Worm (Caenorhabditis elegans): ENCODE data around the gene acl-8.

DNA sequence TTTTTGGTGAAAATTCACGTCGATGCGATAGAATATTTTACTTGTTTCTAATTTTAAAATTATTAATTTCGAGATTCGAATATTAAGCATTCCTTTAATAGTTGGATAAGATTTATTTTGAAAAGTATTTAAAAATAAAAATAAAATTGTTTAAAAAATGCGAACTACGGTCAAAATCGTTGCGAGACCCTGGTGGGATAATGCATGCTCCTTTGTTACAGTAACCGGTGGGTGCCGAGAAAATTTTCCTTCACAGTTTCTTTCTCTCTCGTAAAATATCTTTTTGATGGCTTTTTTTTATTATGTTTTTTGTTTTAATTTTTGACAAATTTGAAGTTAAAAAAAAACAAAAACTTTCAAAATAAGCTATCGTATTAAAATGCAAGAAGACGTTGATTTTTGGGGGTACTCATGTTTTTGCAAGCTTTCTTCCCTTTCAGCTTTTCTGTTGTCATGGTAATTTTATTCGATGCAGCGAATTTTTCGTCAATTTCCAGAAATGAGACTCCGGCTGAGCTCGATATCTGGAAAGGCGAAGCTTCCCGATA, 46.0 kb downstream of the acl-8 start, which contains the start of gene dgtr-1:
- no peak for TF ChIP-seq ceh-13 (GFP tag; optimal IDR thresholded peaks at IDR 0.05)
- no peak for TF ChIP-seq ama-1 (optimal IDR thresholded peaks at IDR 0.05)
- no peak for TF ChIP-seq hmg-4 (GFP tag; optimal IDR thresholded peaks at IDR 0.05)
- no peak for TF ChIP-seq sea-1 (GFP tag; conservative IDR thresholded peaks at IDR 0.05)
